Fruit fly (Drosophila melanogaster) whole organism, embryonic: ENCODE measurements around the gene CG6785.

Experiments used
- Antp ChIP-seq: fragments of 200-800 bp; sonication (Bioruptor generic); optimal IDR thresholded peaks from 3 replicates; lab custom pipeline; 2016; ENCODE audit warnings: missing biosample characterization, missing genetic modification characterization
- Atf3 ChIP-seq: fragments of 200-800 bp; sonication (Bioruptor generic); optimal IDR thresholded peaks from 3 replicates; lab custom pipeline; 2016; ENCODE audit warnings: missing biosample characterization, missing genetic modification characterization
- CG10979 ChIP-seq: fragments of 200-800 bp; sonication (Bioruptor generic); optimal IDR thresholded peaks from 2 replicates; lab custom pipeline; 2018; ENCODE audit warnings: missing biosample characterization, mild to moderate bottlenecking, missing genetic modification characterization, moderate library complexity
- CG11723 ChIP-seq: fragments of 200-800 bp; sonication (Bioruptor generic); optimal IDR thresholded peaks from 2 replicates; lab custom pipeline; 2017; ENCODE audit warnings: missing biosample characterization, mild to moderate bottlenecking, missing genetic modification characterization
- CG12071 ChIP-seq: fragments of 200-800 bp; sonication (Bioruptor generic); optimal IDR thresholded peaks from 3 replicates; lab custom pipeline; 2018; ENCODE audit warnings: missing biosample characterization, mild to moderate bottlenecking, missing genetic modification characterization
- CG12391 ChIP-seq: fragments of 200-800 bp; sonication (Bioruptor generic); optimal IDR thresholded peaks from 3 replicates; lab custom pipeline; 2018; ENCODE audit warnings: missing biosample characterization, mild to moderate bottlenecking, missing genetic modification characterization, moderate library complexity
- CG14667 ChIP-seq: fragments of 200-800 bp; sonication (Bioruptor generic); IDR thresholded peaks from 2 replicates; pipeline ENCODE4 v1.3.6; 2022; ENCODE audit warnings: missing biosample characterization, missing genetic modification characterization
- CG15514 ChIP-seq: fragments of 200-800 bp; sonication (Bioruptor generic); optimal IDR thresholded peaks from 3 replicates; lab custom pipeline; 2017; ENCODE audit warnings: missing biosample characterization, missing genetic modification characterization, mild to moderate bottlenecking, moderate library complexity, missing genetic modification reagents
- CG1647 ChIP-seq: fragments of 200-800 bp; sonication (Bioruptor generic); optimal IDR thresholded peaks from 3 replicates; lab custom pipeline; 2016; ENCODE audit warnings: missing biosample characterization, missing genetic modification characterization
- CG17361 ChIP-seq: fragments of 200-800 bp; sonication (Bioruptor generic); IDR thresholded peaks from 3 replicates; pipeline ENCODE4 v1.3.6; 2022; ENCODE audit warnings: missing biosample characterization, missing genetic modification characterization
- CG17568 ChIP-seq: fragments of 200-800 bp; sonication (Bioruptor generic); optimal IDR thresholded peaks from 2 replicates; lab custom pipeline; 2018; ENCODE audit warnings: missing biosample characterization, mild to moderate bottlenecking, missing genetic modification characterization, moderate library complexity
- CG1792 ChIP-seq: fragments of 200-800 bp; sonication (Bioruptor generic); optimal IDR thresholded peaks from 2 replicates; lab custom pipeline; 2016; ENCODE audit warnings: missing biosample characterization, missing genetic modification characterization
- CG18619 ChIP-seq: fragments of 200-800 bp; sonication (Bioruptor generic); optimal IDR thresholded peaks from 3 replicates; lab custom pipeline; 2017; ENCODE audit warnings: missing biosample characterization, mild to moderate bottlenecking, missing genetic modification characterization
- CG32772 ChIP-seq: fragments of 200-800 bp; sonication (Bioruptor generic); IDR thresholded peaks from 2 replicates; pipeline ENCODE4 v1.3.6; 2022; ENCODE audit warnings: missing biosample characterization, missing genetic modification characterization
- CG4282 ChIP-seq: fragments of 200-800 bp; sonication (Bioruptor generic); optimal IDR thresholded peaks from 2 replicates; lab custom pipeline; 2016; ENCODE audit warnings: missing biosample characterization, missing genetic modification characterization
- CG7357 ChIP-seq: fragments of 200-800 bp; sonication (Bioruptor generic); IDR thresholded peaks from 3 replicates; pipeline ENCODE4 v1.3.6; 2022; ENCODE audit warnings: missing biosample characterization, missing genetic modification characterization
- CG8388 ChIP-seq: fragments of 200-800 bp; sonication (Bioruptor generic); optimal IDR thresholded peaks from 2 replicates; lab custom pipeline; 2019; ENCODE audit warnings: missing biosample characterization, mild to moderate bottlenecking, missing genetic modification characterization, moderate library complexity
- CG9215 ChIP-seq: fragments of 200-800 bp; sonication (Bioruptor generic); IDR thresholded peaks from 2 replicates; pipeline ENCODE4 v1.3.6; 2022; ENCODE audit warnings: missing biosample characterization, missing genetic modification characterization
- Fer3 ChIP-seq: fragments of 200-800 bp; sonication (Bioruptor generic); optimal IDR thresholded peaks from 2 replicates; lab custom pipeline; 2018; ENCODE audit warnings: missing biosample characterization, mild to moderate bottlenecking, missing genetic modification characterization, moderate library complexity
- Gug ChIP-seq: fragments of 200-800 bp; sonication (Bioruptor generic); IDR thresholded peaks from 4 replicates; pipeline ENCODE4 v1.3.6; 2022; ENCODE audit warnings: missing biosample characterization, missing genetic modification characterization
- H15 ChIP-seq: fragments of 200-800 bp; sonication (Bioruptor generic); IDR thresholded peaks from 3 replicates; pipeline ENCODE4 v1.3.6; 2022; ENCODE audit warnings: missing biosample characterization, missing genetic modification characterization
- HHEX ChIP-seq: fragments of 200-800 bp; sonication (Bioruptor generic); optimal IDR thresholded peaks from 3 replicates; lab custom pipeline; 2017; ENCODE audit warnings: missing biosample characterization, mild to moderate bottlenecking, missing genetic modification characterization, missing genetic modification reagents
- HLH54F ChIP-seq: fragments of 200-800 bp; sonication (Bioruptor generic); optimal IDR thresholded peaks from 3 replicates; lab custom pipeline; 2016; ENCODE audit warnings: missing biosample characterization, missing genetic modification characterization
- Lpt ChIP-seq: fragments of >200 bp; optimal IDR thresholded peaks from 2 replicates; lab custom pipeline; 2018; ENCODE audit warnings: missing biosample characterization, missing genetic modification characterization
- Pdp1 ChIP-seq, 2 experiments: fragments of 200-800 bp; sonication (Bioruptor generic); optimal IDR thresholded peaks; 3 replicates each; lab custom pipeline; 2016; ENCODE audit warnings: missing biosample characterization in 2 of 2, missing genetic modification characterization in 2 of 2, mild to moderate bottlenecking in 1 of 2, moderate library complexity in 1 of 2
- Poxn ChIP-seq: fragments of 200-800 bp; sonication (Bioruptor generic); IDR thresholded peaks from 2 replicates; pipeline ENCODE4 v1.3.6; 2022; ENCODE audit warnings: missing biosample characterization, missing genetic modification characterization
- Sox102F ChIP-seq: fragments of 200-800 bp; sonication (Bioruptor generic); optimal IDR thresholded peaks from 2 replicates; lab custom pipeline; 2018; ENCODE audit warnings: missing biosample characterization, mild to moderate bottlenecking, missing genetic modification characterization, moderate library complexity
- bowl ChIP-seq: fragments of 200-800 bp; sonication (Bioruptor generic); IDR thresholded peaks from 2 replicates; pipeline ENCODE4 v1.3.6; 2022; ENCODE audit warnings: missing biosample characterization, missing genetic modification characterization
- cwo ChIP-seq: fragments of 200-800 bp; sonication (Bioruptor generic); optimal IDR thresholded peaks from 3 replicates; lab custom pipeline; 2017; ENCODE audit warnings: missing biosample characterization, missing genetic modification characterization, mild to moderate bottlenecking, moderate library complexity, missing genetic modification reagents
- dm ChIP-seq: fragments of 200-800 bp; sonication (Bioruptor generic); optimal IDR thresholded peaks from 3 replicates; lab custom pipeline; 2016; ENCODE audit warnings: missing biosample characterization, missing genetic modification characterization
- eve ChIP-seq, 2 experiments: fragments of >200 bp; optimal IDR thresholded peaks; 2 replicates each; lab custom pipeline; 2017; ENCODE audit warnings: missing biosample characterization in 2 of 2, missing genetic modification characterization in 2 of 2
- eyg ChIP-seq: fragments of 200-800 bp; sonication (Bioruptor generic); optimal IDR thresholded peaks from 3 replicates; lab custom pipeline; 2016; ENCODE audit warnings: missing biosample characterization, missing genetic modification characterization
- fd102C ChIP-seq: fragments of 200-800 bp; sonication (Bioruptor generic); optimal IDR thresholded peaks from 2 replicates; lab custom pipeline; 2018; ENCODE audit warnings: missing biosample characterization, mild to moderate bottlenecking, missing genetic modification characterization, moderate library complexity
- fru ChIP-seq: fragments of >200 bp; optimal IDR thresholded peaks from 2 replicates; lab custom pipeline; 2017
- gcm ChIP-seq: fragments of 200-800 bp; sonication (Bioruptor generic); optimal IDR thresholded peaks from 2 replicates; lab custom pipeline; 2019; ENCODE audit warnings: missing biosample characterization, mild to moderate bottlenecking, missing genetic modification characterization, moderate library complexity
- gem ChIP-seq: fragments of 200-800 bp; sonication (Bioruptor generic); optimal IDR thresholded peaks from 2 replicates; lab custom pipeline; 2019; ENCODE audit warnings: missing biosample characterization, mild to moderate bottlenecking, missing genetic modification characterization, moderate library complexity
- grau ChIP-seq: fragments of 200-800 bp; optimal IDR thresholded peaks from 3 replicates; lab custom pipeline; 2019; ENCODE audit warnings: missing biosample characterization, mild to moderate bottlenecking, missing genetic modification characterization, moderate library complexity
- ind ChIP-seq: fragments of 200-800 bp; sonication (Bioruptor generic); optimal IDR thresholded peaks from 3 replicates; lab custom pipeline; 2016; ENCODE audit warnings: missing biosample characterization, missing genetic modification characterization
- mld ChIP-seq: fragments of 200-800 bp; sonication (Bioruptor generic); IDR thresholded peaks from 3 replicates; pipeline ENCODE4 v1.3.6; 2022; ENCODE audit warnings: missing biosample characterization, missing genetic modification characterization; ENCODE audit not compliant: partially characterized antibody
- pfk ChIP-seq: fragments of 200-800 bp; sonication (Bioruptor generic); optimal IDR thresholded peaks from 2 replicates; lab custom pipeline; 2018; ENCODE audit warnings: missing biosample characterization, mild to moderate bottlenecking, missing genetic modification characterization, moderate library complexity
- pnt ChIP-seq: fragments of 200-800 bp; sonication (Bioruptor generic); optimal IDR thresholded peaks from 3 replicates; lab custom pipeline; 2016; ENCODE audit warnings: missing biosample characterization, missing genetic modification characterization
- sc ChIP-seq, 3 experiments: fragments of >200 bp in 2 of 3; fragments of 200-800 bp in 1 of 3; sonication (Bioruptor generic) in 1 of 3; optimal IDR thresholded peaks; 2 replicates in 2 of 3; 3 replicates in 1 of 3; lab custom pipeline; 2017; ENCODE audit warnings: mild to moderate bottlenecking in 1 of 3, missing biosample characterization in 1 of 3, missing genetic modification characterization in 1 of 3, missing genetic modification reagents in 1 of 3
- schlank ChIP-seq: fragments of 200-800 bp; sonication (Bioruptor generic); optimal IDR thresholded peaks from 2 replicates; lab custom pipeline; 2018; ENCODE audit warnings: missing biosample characterization, mild to moderate bottlenecking, missing genetic modification characterization
- seq ChIP-seq: fragments of 200-800 bp; sonication (Bioruptor generic); IDR thresholded peaks from 2 replicates; pipeline ENCODE4 v1.3.6; 2022; ENCODE audit warnings: missing biosample characterization, missing genetic modification characterization
- sim ChIP-seq: fragments of 200-800 bp; sonication (Bioruptor generic); IDR thresholded peaks from 2 replicates; pipeline ENCODE4 v1.3.6; 2022; ENCODE audit warnings: missing biosample characterization, missing genetic modification characterization
- slbo ChIP-seq: fragments of 200-800 bp; sonication (Bioruptor generic); IDR thresholded peaks from 2 replicates; pipeline ENCODE4 v1.3.6; 2022; ENCODE audit warnings: missing biosample characterization, missing genetic modification characterization
- usp ChIP-seq: fragments of >200 bp; optimal IDR thresholded peaks from 2 replicates; lab custom pipeline; 2017; ENCODE audit warnings: missing biosample characterization, missing genetic modification characterization
- yki ChIP-seq: fragments of >200 bp; optimal IDR thresholded peaks from 3 replicates; lab custom pipeline; 2018
- zen ChIP-seq: fragments of 200-800 bp; sonication (Bioruptor generic); optimal IDR thresholded peaks from 3 replicates; lab custom pipeline; 2018; ENCODE audit warnings: missing biosample characterization, mild to moderate bottlenecking, missing genetic modification characterization, moderate library complexity

The CG6785 gene

dm6 chr2L:12006397-12007330, 38.3 kb downstream of the CG6785 start (continued):
- peak; percentile 57 for TF ChIP-seq Atf3 (GFP tag; lab: Kevin White, UChicago)
- TF ChIP-seq fru: no peak
- peak; percentile 96 for TF ChIP-seq gcm
- TF ChIP-seq yki (lab: Kevin White, UChicago): no peak
- TF ChIP-seq CG15514 (GFP tag; lab: Kevin White, UChicago): peak; percentile 80
- TF ChIP-seq pnt (GFP tag; lab: Kevin White, UChicago): peak; percentile 58
- TF ChIP-seq CG7357 (GFP tag; lab: Robert Waterston, UW): peak; percentile 85
- TF ChIP-seq Pdp1 (GFP tag; optimal IDR thresholded peaks at IDR 0.05; lab: Kevin White, UChicago): peak in 1 of 2 experiments; percentile 83
- peak; percentile 99 for TF ChIP-seq gem (tag; lab: Kevin White, UChicago)
- peak; percentile 98 for TF ChIP-seq CG12391 (tag; lab: Kevin White, UChicago)
- no peak for TF ChIP-seq CG17361 (GFP tag; lab: Robert Waterston, UW)
- TF ChIP-seq CG12071 (GFP tag; lab: Kevin White, UChicago): no peak
- TF ChIP-seq bowl (GFP tag; lab: Robert Waterston, UW): no peak
- TF ChIP-seq HHEX (GFP tag; lab: Kevin White, UChicago): peak; percentile 93
- no peak for TF ChIP-seq H15 (GFP tag; lab: Robert Waterston, UW)
- no peak for TF ChIP-seq mld
- peak; percentile 97 for TF ChIP-seq CG18619
- TF ChIP-seq CG4282 (GFP tag; lab: Kevin White, UChicago): no peak
- peak; percentile 52 for TF ChIP-seq fd102C (GFP tag; lab: Kevin White, UChicago)
- TF ChIP-seq CG9215 (GFP tag; lab: Robert Waterston, UW): no peak
- peak; percentile 93 for TF ChIP-seq Sox102F (GFP tag; lab: Kevin White, UChicago)
- TF ChIP-seq Fer3: peak; percentile 92
- peak; percentile 86 for TF ChIP-seq CG11723 (GFP tag; lab: Kevin White, UChicago)
- peak; percentile 92 for TF ChIP-seq zen (tag; lab: Kevin White, UChicago)
- peak; percentile 46 for TF ChIP-seq HLH54F (GFP tag; lab: Kevin White, UChicago)
- peak; percentile 45 for TF ChIP-seq dm (GFP tag; lab: Kevin White, UChicago)
- TF ChIP-seq cwo: peak; percentile 86
- peak; percentile 98 for TF ChIP-seq CG10979
- no peak for TF ChIP-seq CG32772
- no peak for TF ChIP-seq sim (GFP tag; lab: Robert Waterston, UW)
- no peak for TF ChIP-seq sc (optimal IDR thresholded peaks at IDR 0.05; lab: Kevin White, UChicago)
- peak; percentile 92 for TF ChIP-seq sc (GFP tag; optimal IDR thresholded peaks at IDR 0.05; lab: Kevin White, UChicago)
- peak; percentile 94 for TF ChIP-seq CG8388
- TF ChIP-seq CG1647 (GFP tag; lab: Kevin White, UChicago): peak; percentile 28
- peak; percentile 46 for TF ChIP-seq CG1792 (GFP tag; lab: Kevin White, UChicago)
- peak; percentile 97 for TF ChIP-seq grau (tag; lab: Kevin White, UChicago)
- TF ChIP-seq Poxn: no peak
- no peak for TF ChIP-seq eve (GFP tag; optimal IDR thresholded peaks at IDR 0.05; lab: Kevin White, UChicago)
- peak; percentile 52 for TF ChIP-seq eyg
- no peak for TF ChIP-seq slbo (GFP tag; lab: Robert Waterston, UW)
- peak; percentile 80 for TF ChIP-seq CG17568
- TF ChIP-seq usp (GFP tag; lab: Kevin White, UChicago): no peak
- no peak for TF ChIP-seq seq (GFP tag; lab: Robert Waterston, UW)
- TF ChIP-seq pfk (GFP tag; lab: Kevin White, UChicago): no peak
- no peak for TF ChIP-seq CG14667
- TF ChIP-seq Lpt (GFP tag; lab: Kevin White, UChicago): no peak
- TF ChIP-seq ind (GFP tag; lab: Kevin White, UChicago): peak; percentile 92
- peak; percentile 75; the same call in 3 of the 4 replicates for TF ChIP-seq Gug (GFP tag; lab: Robert Waterston, UW)
- peak; percentile 6 for TF ChIP-seq schlank
- peak; percentile 65 for TF ChIP-seq Antp
